Worm (Caenorhabditis elegans) whole organism, young adult: ENCODE results near the gene srw-108.

Experiments
- efl-1 ChIP-seq: fragments of 150-350 bp; optimal IDR thresholded peaks from 2 replicates; lab custom pipeline; 2014; ENCODE audit warnings: missing biosample characterization, missing genetic modification reagents, missing genetic modification characterization
- gei-17 ChIP-seq: fragments of 200-800 bp; sonication (Bioruptor generic); optimal IDR thresholded peaks from 2 replicates; lab custom pipeline; 2018; ENCODE audit warnings: mild to moderate bottlenecking, missing genetic modification characterization, missing compliant biosample characterization
- hsf-1 ChIP-seq: fragments of 200-800 bp; sonication (Bioruptor generic); IDR thresholded peaks from 2 replicates; pipeline ENCODE4 v1.3.6; 2022; ENCODE audit warnings: missing genetic modification reagents, missing genetic modification characterization, missing compliant biosample characterization
- snpc-4 ChIP-seq, 5 experiments: fragments of 150-350 bp in 1 of 5; sonication (generic microtip) in 4 of 5; optimal IDR thresholded peaks; 2 replicates each; lab custom pipeline; 2014 to 2018; ENCODE audit warnings: missing genetic modification characterization in 5 of 5, missing biosample characterization in 3 of 5, antibody characterized with exemption in 2 of 5, mild to moderate bottlenecking in 2 of 5, missing compliant biosample characterization in 2 of 5, missing genotype in 2 of 5, moderate library complexity in 2 of 5, missing genetic modification reagents in 1 of 5
- unc-62 ChIP-seq: fragments of 150-350 bp; optimal IDR thresholded peaks from 2 replicates; lab custom pipeline; 2014; ENCODE audit warnings: missing biosample characterization, missing genetic modification reagents, missing genetic modification characterization

ce11 chrV:552406-552805 is 24.7 kb downstream of the srw-108 start:
- TF ChIP-seq gei-17 (GFP tag; lab: Kevin White, UChicago) (no peak), snpc-4 (GFP tag; optimal IDR thresholded peaks at IDR 0.05; lab: Kevin White, UChicago) (no peak), snpc-4 (tag; optimal IDR thresholded peaks at IDR 0.05; lab: Kevin White, UChicago) (no peak), efl-1 (GFP tag; lab: Kevin White, UChicago) (no peak), hsf-1 (GFP tag; lab: Robert Waterston, UW) (no peak), unc-62 (GFP tag; lab: Kevin White, UChicago) (no peak)
